Fruit fly (Drosophila melanogaster) whole organism: ENCODE data around the gene mre11.

Experiments used
- CG8478 ChIP-seq: fragments of >200 bp; optimal IDR thresholded peaks from 2 replicates; lab custom pipeline; 2018; ENCODE audit warnings: inconsistent platforms
- Dll ChIP-seq: fragments of >200 bp; optimal IDR thresholded peaks from 2 replicates; lab custom pipeline; 2017
- EcR ChIP-seq, 2 experiments: fragments of >200 bp; optimal IDR thresholded peaks; 2 replicates each; lab custom pipeline; 2017; ENCODE audit warnings: missing biosample characterization in 2 of 2, missing genetic modification characterization in 2 of 2, missing genetic modification reagents in 2 of 2
- pan ChIP-seq: fragments of >200 bp; optimal IDR thresholded peaks from 2 replicates; lab custom pipeline; 2017
- psq ChIP-seq: fragments of >200 bp; optimal IDR thresholded peaks from 2 replicates; lab custom pipeline; 2017
- usp ChIP-seq: fragments of >200 bp; optimal IDR thresholded peaks from 2 replicates; lab custom pipeline; 2017; ENCODE audit warnings: missing biosample characterization, missing genetic modification characterization, mixed read lengths

Gene mre11

DNA sequence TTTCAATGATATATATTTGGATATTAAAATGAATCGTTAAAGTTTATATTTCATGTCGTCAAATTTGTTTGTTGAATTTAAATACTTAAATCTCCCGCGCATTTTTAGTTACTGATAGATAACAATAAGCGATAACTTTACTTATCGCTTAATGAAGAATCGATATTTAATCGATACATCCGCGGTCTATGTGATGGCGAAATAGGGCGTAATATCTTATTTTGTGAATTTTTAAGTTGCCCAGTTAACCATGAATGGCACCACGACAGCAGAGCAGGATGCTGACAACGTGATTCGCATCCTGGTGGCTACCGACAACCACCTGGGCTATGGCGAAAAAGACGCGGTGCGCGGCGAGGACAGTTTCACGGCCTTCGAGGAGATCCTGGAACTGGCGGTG, at the start of gene mre11:
TSS of gene mre11 (plus strand) at position 161 of the 400 bp plus-strand sequence.
- no peak for TF ChIP-seq pan

DNA sequence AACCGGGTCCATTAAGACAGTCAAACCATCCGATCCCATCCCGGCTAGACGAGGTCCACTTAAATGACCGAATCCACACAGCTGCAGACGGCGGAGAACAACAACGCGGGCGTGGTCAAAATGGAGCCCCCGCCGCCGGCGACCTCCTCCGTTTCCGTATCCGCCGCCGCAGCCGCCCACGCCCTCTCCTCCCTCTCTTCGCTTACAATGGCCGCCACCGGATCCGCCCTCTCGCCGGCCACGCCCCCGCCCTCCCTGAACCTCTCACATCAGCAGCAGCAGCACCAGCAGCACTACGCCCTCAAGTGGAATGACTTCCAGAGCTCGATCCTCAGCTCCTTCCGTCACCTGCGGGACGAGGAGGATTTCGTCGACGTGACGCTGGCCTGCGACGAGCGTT, 46.4 kb upstream of the mre11 start:
- TF ChIP-seq Dll (no peak), EcR (GFP tag; optimal IDR thresholded peaks at IDR 0.05; lab: Kevin White, UChicago) (no peak), usp (no peak), pan (no peak), CG8478 (lab: Kevin White, UChicago) (no peak), psq (lab: Kevin White, UChicago) (no peak)

DNA sequence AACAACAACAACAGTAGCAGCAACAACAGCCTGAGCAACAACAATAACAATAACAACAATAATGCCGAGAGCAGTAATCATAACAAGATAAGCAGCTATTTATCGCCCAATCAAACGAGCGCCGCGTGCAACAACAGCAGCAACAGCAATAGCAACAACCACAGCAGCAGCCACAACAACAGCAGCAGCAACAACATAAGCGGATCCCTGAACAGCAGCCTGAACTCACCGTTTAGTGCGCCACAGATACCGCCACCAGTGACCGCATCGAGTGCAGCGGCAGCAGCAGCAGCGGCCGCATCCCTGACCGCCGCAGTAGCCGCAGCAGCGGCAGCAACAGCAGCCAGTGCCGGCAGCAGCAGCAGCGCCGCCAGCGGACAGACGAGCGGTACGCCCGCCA, 45.5 kb upstream of the mre11 start:
- TF ChIP-seq EcR (GFP tag; optimal IDR thresholded peaks at IDR 0.05; lab: Kevin White, UChicago) = no peak
- TF ChIP-seq psq (lab: Kevin White, UChicago) = no peak
- no peak for TF ChIP-seq pan
- TF ChIP-seq CG8478 (lab: Kevin White, UChicago) = no peak
- no peak for TF ChIP-seq Dll
- no peak for TF ChIP-seq usp

DNA sequence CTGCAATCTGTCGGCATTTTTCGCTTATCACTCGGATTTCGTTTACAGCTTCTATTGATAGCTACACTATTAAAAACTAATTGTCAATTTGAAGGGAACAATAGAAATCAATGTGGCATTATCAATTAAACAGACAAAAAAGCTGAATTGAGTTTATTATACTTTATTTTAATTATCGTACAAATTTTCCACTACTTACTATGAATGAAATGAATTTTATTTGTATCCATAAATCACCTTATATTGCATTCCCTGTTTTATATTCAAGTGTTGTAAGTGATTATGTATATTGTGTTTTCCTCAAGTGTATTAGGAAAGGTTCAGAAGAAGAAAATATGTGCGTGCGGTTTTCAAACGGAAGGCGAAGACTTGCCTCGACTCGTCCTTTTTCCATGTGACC, 38.0 kb upstream of the mre11 start:
- TF ChIP-seq pan = no peak
- no peak for TF ChIP-seq EcR (GFP tag; optimal IDR thresholded peaks at IDR 0.05; lab: Kevin White, UChicago)
- no peak for TF ChIP-seq psq (lab: Kevin White, UChicago)
- TF ChIP-seq usp = no peak
- no peak for TF ChIP-seq CG8478 (lab: Kevin White, UChicago)
- no peak for TF ChIP-seq Dll

DNA sequence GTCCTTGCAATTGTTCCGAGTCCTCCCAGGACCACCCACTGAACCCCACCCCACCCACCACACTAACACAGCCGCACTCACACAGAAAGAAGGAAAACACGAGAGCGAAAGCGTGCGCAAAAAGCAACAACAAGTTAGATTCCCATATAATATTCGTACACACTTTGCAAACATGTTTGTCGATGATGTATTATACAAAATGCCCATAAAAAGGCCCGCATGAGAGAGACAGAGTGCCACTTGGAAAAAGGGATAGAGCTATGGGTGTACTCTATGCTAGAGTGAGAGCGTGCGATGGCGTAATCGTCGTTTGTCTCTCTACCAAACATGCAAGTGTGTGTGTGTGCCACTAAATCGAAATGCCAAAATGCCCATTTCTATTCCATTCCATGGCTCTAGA, 34.2 kb upstream of the mre11 start:
- no peak for TF ChIP-seq pan
- TF ChIP-seq EcR (GFP tag; optimal IDR thresholded peaks at IDR 0.05; lab: Kevin White, UChicago) = no peak
- no peak for TF ChIP-seq CG8478 (lab: Kevin White, UChicago)
- no peak for TF ChIP-seq usp
- TF ChIP-seq Dll = no peak
- TF ChIP-seq psq (lab: Kevin White, UChicago) = no peak

DNA sequence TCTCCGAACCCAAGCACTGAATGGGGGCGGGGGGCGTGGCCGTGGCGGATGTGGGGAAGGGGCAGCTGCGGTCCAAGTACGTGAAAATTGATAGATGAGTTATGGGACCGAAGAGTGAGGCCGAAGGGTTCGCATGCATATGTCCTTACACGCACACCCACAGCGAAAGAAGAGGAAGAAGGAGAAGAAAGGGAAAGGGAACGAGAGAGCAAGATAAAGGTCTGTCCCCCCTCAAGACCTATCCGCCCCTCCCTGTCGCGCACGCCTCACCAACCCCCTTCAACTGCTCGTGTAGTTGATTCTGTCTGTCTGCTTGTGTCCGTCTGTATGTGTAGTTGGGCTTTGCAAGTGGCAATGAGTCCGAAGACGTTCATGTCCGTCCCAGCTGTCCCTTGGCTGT, 32.5 kb upstream of the mre11 start:
- TF ChIP-seq pan (no peak), psq (lab: Kevin White, UChicago) (no peak), usp (no peak), Dll (no peak), EcR (GFP tag; optimal IDR thresholded peaks at IDR 0.05; lab: Kevin White, UChicago) (no peak), CG8478 (lab: Kevin White, UChicago) (no peak)

DNA sequence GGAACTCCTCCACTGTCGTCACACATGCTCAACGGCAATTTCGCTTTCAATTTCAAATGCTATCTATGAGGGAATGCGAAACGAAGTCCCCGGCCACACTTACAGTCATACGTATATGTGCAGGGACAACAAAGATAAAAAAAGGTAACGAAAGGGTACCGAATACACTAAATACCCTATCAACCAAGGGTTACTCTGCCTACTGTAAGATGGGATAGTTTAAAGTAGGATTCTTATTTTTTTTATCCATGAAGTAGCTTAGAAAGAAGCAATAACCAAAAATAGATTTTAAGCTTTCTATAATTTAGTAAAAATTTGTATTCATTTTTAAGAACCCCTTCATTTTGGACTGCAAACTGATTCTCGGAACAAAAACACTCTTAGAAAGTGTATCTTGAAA, 30.7 kb upstream of the mre11 start:
- no peak for TF ChIP-seq psq (lab: Kevin White, UChicago)
- no peak for TF ChIP-seq CG8478 (lab: Kevin White, UChicago)
- TF ChIP-seq EcR (GFP tag; optimal IDR thresholded peaks at IDR 0.05; lab: Kevin White, UChicago) = no peak
- TF ChIP-seq usp = no peak
- TF ChIP-seq pan = no peak
- TF ChIP-seq Dll = no peak

DNA sequence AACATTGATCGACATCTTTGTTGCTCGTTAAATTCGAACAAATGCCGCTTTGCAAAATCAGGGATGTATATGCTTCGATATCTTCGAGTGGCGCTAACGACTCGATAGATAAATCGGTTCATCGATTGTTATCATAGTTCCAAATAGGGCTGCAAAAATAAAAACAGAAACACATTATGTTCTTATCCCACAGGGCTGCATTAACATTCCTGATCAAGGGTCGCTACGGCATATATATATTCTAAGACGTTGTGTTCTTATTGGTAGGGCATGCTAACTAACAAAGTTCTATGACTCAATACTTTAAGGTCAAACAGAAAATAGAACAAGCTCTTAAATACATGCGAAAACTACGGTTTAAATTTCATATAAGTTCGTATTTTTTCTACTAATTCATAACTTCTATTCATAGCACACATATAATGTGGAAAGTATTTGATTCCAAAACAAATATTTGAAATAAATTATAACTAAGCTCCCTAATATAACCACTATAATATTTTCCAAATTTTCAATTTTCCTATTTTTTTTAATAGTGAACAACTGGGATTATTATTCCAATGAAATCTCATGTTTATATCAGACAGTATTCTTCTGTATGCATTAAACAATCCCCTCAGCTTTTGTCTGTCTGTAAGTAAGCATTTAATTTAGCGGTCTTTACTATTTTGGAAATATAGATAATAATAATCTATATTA, 12.8 kb upstream of the mre11 start, which contains the start of gene cmet:
TSS of gene cmet (minus strand) at position 70 of the 699 bp plus-strand sequence.
- TF ChIP-seq pan (no peak), CG8478 (lab: Kevin White, UChicago) (no peak), Dll (no peak), EcR (GFP tag; optimal IDR thresholded peaks at IDR 0.05; lab: Kevin White, UChicago) (no peak), usp (no peak), psq (lab: Kevin White, UChicago) (no peak)

DNA sequence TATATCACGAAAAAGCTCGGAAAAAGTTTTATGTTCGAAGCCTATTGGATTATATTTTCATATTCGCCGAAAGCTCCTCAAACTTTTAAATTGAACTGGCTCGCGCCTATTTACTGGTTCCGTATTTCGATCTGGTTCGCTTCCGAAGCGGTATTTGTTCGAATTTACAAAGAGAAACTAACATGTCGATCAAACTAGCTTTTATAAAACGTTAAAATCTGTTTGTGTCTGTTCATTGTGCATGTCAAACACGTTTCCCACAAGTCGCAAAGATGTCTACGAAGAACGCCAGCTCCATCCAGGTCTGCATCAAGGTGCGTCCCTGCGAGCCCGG, 12.3 kb upstream of the mre11 start, which contains the start of gene cana:
TSS of gene cana (plus strand) at position 149 of the 334 bp plus-strand sequence.
- TF ChIP-seq CG8478 (lab: Kevin White, UChicago) (no peak), pan (no peak), Dll (no peak), psq (lab: Kevin White, UChicago) (no peak), EcR (GFP tag; optimal IDR thresholded peaks at IDR 0.05; lab: Kevin White, UChicago) (no peak), usp (no peak)

DNA sequence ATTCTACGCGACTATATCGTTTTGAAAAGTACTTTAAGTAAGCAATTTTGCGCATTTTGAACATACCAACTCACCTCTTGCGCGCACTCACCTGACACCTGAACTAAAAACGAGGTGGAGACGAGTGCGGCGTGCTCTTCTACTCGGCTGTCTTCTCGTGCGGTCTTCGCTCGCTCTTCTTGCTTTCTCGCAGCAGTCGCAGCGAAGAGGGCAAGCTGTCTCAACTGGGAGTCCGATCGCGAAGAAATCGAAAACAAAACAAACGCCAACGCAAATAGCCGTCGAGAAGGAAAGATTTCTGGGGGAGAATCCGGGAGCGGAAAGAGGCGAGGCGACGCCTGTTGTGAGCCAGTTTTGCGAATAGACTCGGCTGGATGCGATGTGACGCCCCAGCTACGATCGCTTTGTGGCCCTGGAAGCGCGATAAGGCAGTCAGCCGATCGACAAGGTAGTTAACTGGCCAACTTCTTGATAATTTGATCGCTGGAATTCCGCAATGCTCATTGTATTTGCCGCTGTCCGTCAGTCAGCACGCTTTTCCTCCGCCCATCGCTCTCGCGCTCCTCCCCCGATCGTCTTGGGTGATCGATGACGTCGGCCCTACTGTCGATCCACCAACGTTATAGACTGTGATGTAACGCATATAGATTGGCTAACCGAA, 10.1 kb upstream of the mre11 start:
- no peak for TF ChIP-seq pan
- no peak for TF ChIP-seq EcR (GFP tag; optimal IDR thresholded peaks at IDR 0.05; lab: Kevin White, UChicago)
- no peak for TF ChIP-seq CG8478 (lab: Kevin White, UChicago)
- no peak for TF ChIP-seq Dll
- no peak for TF ChIP-seq usp
- no peak for TF ChIP-seq psq (lab: Kevin White, UChicago)

DNA sequence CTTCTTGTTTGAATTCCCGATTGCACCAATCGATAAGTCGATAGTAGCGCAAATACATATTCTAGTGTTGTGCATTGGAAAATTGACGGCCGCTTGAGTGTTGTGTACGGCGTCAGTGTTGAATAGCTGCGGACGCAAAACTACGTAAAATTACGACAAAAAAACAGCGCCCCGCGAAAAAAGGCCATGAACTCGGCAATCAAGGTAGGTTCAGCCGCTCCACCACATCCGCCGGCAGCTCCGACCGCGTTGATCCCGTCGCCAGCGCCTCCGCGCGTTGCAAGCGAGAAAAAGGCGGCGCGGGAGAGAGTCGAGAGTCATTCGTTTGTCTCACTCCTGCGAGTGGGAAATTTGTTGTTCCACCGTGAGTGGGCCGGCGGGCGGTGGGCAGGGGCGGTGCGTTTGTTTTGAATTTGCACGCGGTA, 4.0 kb upstream of the mre11 start, which contains the start of gene CG33695:
TSS of gene CG33695 (plus strand) at position 95 of the 425 bp plus-strand sequence.
- TF ChIP-seq CG8478 (lab: Kevin White, UChicago) = no peak
- TF ChIP-seq pan = no peak
- no peak for TF ChIP-seq EcR (GFP tag; optimal IDR thresholded peaks at IDR 0.05; lab: Kevin White, UChicago)
- no peak for TF ChIP-seq Dll

DNA sequence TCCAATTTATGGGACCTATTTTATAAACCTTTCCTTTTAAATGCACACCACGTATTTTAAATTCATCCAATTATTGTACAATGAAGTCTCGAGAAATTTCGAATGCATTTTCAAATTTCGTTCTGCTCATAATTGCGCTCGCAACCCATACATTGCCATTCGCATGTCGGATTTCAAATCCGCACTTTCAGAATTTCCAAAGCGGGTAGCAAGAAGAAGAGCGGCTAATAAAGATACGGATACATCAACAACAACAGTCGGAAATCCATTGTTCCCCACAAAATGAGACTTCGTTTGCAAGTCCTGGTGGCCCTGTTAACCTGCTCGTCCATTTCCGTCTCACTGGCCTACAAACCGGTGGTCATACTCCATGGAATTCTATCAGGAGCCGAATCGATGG, 1.8 kb upstream of the mre11 start, which contains the start of gene Ppt2:
TSS of gene Ppt2 (plus strand) at position 209 of the 400 bp plus-strand sequence.
- TF ChIP-seq usp = no peak
- TF ChIP-seq CG8478 (lab: Kevin White, UChicago) = no peak
- no peak for TF ChIP-seq Dll
- no peak for TF ChIP-seq psq (lab: Kevin White, UChicago)
- TF ChIP-seq pan = no peak
- TF ChIP-seq EcR (GFP tag; optimal IDR thresholded peaks at IDR 0.05; lab: Kevin White, UChicago) = no peak

DNA sequence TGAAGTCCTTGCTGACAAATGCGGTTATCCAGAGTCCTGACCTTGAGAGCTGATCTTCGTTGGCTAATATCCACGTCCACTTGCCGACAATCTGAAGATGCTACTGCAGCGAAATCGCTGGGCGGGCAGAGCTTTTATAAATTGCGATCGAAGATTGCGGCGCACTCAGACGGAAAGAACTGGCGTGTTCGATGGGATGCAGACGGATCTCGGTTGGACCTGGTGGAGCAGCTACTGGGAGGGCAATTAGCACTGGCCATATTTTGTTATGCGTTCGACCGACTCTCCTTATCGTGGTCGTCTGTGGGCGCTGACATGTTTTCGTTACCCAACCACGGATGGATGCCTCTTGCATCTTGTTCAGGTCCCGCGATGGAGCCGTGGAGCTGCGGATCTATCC, 3.7 kb downstream of the mre11 start, which contains the start of gene Osi21:
TSS of gene Osi21 (minus strand) at position 101 of the 400 bp plus-strand sequence.
- no peak for TF ChIP-seq psq (lab: Kevin White, UChicago)
- no peak for TF ChIP-seq usp
